Worm (Caenorhabditis elegans): ENCODE measurements around the gene slc-5A12.
A peak's percentile ranks its signal among the peaks of the same experiment; 100 is the strongest.

- no peak for TF ChIP-seq elt-3 (tag; optimal IDR thresholded peaks at IDR 0.05)
- no peak for TF ChIP-seq nhr-76 (tag; optimal IDR thresholded peaks at IDR 0.05)
- peak; percentile 15 for TF ChIP-seq nfya-1 (tag; optimal IDR thresholded peaks at IDR 0.05; ENCODE audit: insufficient read depth)
- TF ChIP-seq skn-1 (tag; optimal IDR thresholded peaks at IDR 0.05) = no peak
- no peak for TF ChIP-seq nhr-237 (tag; optimal IDR thresholded peaks at IDR 0.05)
- no peak for TF ChIP-seq nhr-25 (tag; optimal IDR thresholded peaks at IDR 0.05)
- TF ChIP-seq elt-2 (tag; optimal IDR thresholded peaks at IDR 0.05) = no peak
Measured at ce11 chrIV:11957074-11957473, 19.9 kb downstream of the slc-5A12 start.

Data from whole organism, L3 larva.